Worm (Caenorhabditis elegans) whole organism, L4 larva: ENCODE measurements around the gene bcl-11.

Experiments used
- F10B5.3 ChIP-seq: sonication (generic microtip); optimal IDR thresholded peaks from 2 replicates; lab custom pipeline; 2016; ENCODE audit warnings: mild to moderate bottlenecking, missing genetic modification characterization, missing compliant biosample characterization
- F37D6.2 ChIP-seq: sonication (generic microtip); optimal IDR thresholded peaks from 2 replicates; lab custom pipeline; 2016; ENCODE audit warnings: mild to moderate bottlenecking, missing genetic modification characterization, missing compliant biosample characterization
- R02D3.7 ChIP-seq: fragments of 150-350 bp; sonication (generic microtip); optimal IDR thresholded peaks from 3 replicates; lab custom pipeline; 2014; ENCODE audit warnings: missing biosample characterization, missing genetic modification characterization
- Y48G9A.11 ChIP-seq: fragments of 200-800 bp; sonication (Bioruptor generic); IDR thresholded peaks from 2 replicates; pipeline ENCODE4 v1.3.6; 2022; ENCODE audit warnings: missing genetic modification reagents, missing genetic modification characterization, missing compliant biosample characterization
- Y5F2A.4 ChIP-seq: fragments of 200-800 bp; sonication (Bioruptor generic); optimal IDR thresholded peaks from 2 replicates; lab custom pipeline; 2018; ENCODE audit warnings: mild to moderate bottlenecking, missing genetic modification characterization, missing compliant biosample characterization
- Y75B8A.6 ChIP-seq: fragments of 200-800 bp; sonication (Bioruptor generic); IDR thresholded peaks from 2 replicates; pipeline ENCODE4 v1.3.6; 2022; ENCODE audit warnings: missing genetic modification reagents, missing genetic modification characterization, missing compliant biosample characterization
- ceh-20 ChIP-seq: fragments of 200-800 bp; sonication (Bioruptor generic); IDR thresholded peaks from 2 replicates; pipeline ENCODE4 v1.3.6; 2022; ENCODE audit warnings: missing genetic modification reagents, missing genetic modification characterization, missing compliant biosample characterization
- ceh-32 ChIP-seq: sonication (generic microtip); optimal IDR thresholded peaks from 2 replicates; lab custom pipeline; 2016; ENCODE audit warnings: mild to moderate bottlenecking, missing genetic modification characterization, missing compliant biosample characterization; ENCODE audit not compliant: poor library complexity
- ceh-44 ChIP-seq: fragments of 200-800 bp; sonication (Bioruptor generic); IDR thresholded peaks from 2 replicates; pipeline ENCODE4 v1.3.6; 2022; ENCODE audit warnings: missing genetic modification reagents, missing genetic modification characterization, missing compliant biosample characterization
- ceh-82 ChIP-seq: sonication (generic microtip); optimal IDR thresholded peaks from 2 replicates; lab custom pipeline; 2017; ENCODE audit warnings: missing biosample characterization, missing genetic modification characterization
- ctbp-1 ChIP-seq: fragments of 200-800 bp; sonication (Bioruptor generic); IDR thresholded peaks from 2 replicates; pipeline ENCODE4 v1.3.6; 2022; ENCODE audit warnings: missing genetic modification reagents, missing genetic modification characterization, missing compliant biosample characterization
- daf-12 ChIP-seq: fragments of 150-350 bp; optimal IDR thresholded peaks from 2 replicates; lab custom pipeline; 2014; ENCODE audit warnings: missing biosample characterization, missing genetic modification reagents, missing genetic modification characterization
- daf-16 ChIP-seq, 3 experiments: sonication (generic microtip); optimal IDR thresholded peaks; 2 replicates each; lab custom pipeline; 2016 to 2017; ENCODE audit warnings: missing genetic modification characterization in 3 of 3, missing genetic modification reagents in 3 of 3, mild to moderate bottlenecking in 2 of 3, missing compliant biosample characterization in 2 of 3, missing biosample characterization in 1 of 3, moderate library complexity in 1 of 3
- dmd-6 ChIP-seq: fragments of 200-800 bp; sonication (Bioruptor generic); IDR thresholded peaks from 2 replicates; pipeline ENCODE4 v1.3.6; 2022; ENCODE audit warnings: missing genetic modification reagents, missing genetic modification characterization, missing compliant biosample characterization
- dmd-8 ChIP-seq: fragments of 200-800 bp; sonication (Bioruptor generic); IDR thresholded peaks from 2 replicates; pipeline ENCODE4 v1.3.6; 2022; ENCODE audit warnings: missing genetic modification characterization, missing compliant biosample characterization
- dve-1 ChIP-seq: sonication (generic microtip); optimal IDR thresholded peaks from 2 replicates; lab custom pipeline; 2017; ENCODE audit warnings: antibody characterized with exemption, mild to moderate bottlenecking, missing genetic modification characterization, missing compliant biosample characterization; ENCODE audit not compliant: insufficient read depth
- fkh-10 ChIP-seq: fragments of 150-350 bp; optimal IDR thresholded peaks from 2 replicates; lab custom pipeline; 2014; ENCODE audit warnings: missing biosample characterization, missing genetic modification reagents, missing genetic modification characterization
- gei-8 ChIP-seq: fragments of 200-800 bp; sonication (Bioruptor generic); optimal IDR thresholded peaks from 2 replicates; lab custom pipeline; 2018; ENCODE audit warnings: mild to moderate bottlenecking, missing genetic modification characterization, missing compliant biosample characterization
- hlh-11 ChIP-seq: fragments of 200-800 bp; sonication (Bioruptor generic); optimal IDR thresholded peaks from 2 replicates; lab custom pipeline; 2018; ENCODE audit warnings: mild to moderate bottlenecking, missing genetic modification characterization, missing compliant biosample characterization
- hlh-30 ChIP-seq: sonication (generic microtip); optimal IDR thresholded peaks from 2 replicates; lab custom pipeline; 2017; ENCODE audit warnings: antibody characterized with exemption, mild to moderate bottlenecking, missing genetic modification characterization, missing compliant biosample characterization; ENCODE audit not compliant: insufficient read depth
- hmg-1.1 ChIP-seq: fragments of 200-800 bp; sonication (Bioruptor generic); IDR thresholded peaks from 2 replicates; pipeline ENCODE4 v1.3.6; 2022; ENCODE audit warnings: missing genetic modification reagents, missing genetic modification characterization, missing compliant biosample characterization
- lim-7 ChIP-seq: fragments of 200-800 bp; sonication (Bioruptor generic); IDR thresholded peaks from 2 replicates; pipeline ENCODE4 v1.3.6; 2022; ENCODE audit warnings: missing genetic modification characterization, missing compliant biosample characterization
- lin-13 ChIP-seq: fragments of 150-350 bp; optimal IDR thresholded peaks from 2 replicates; lab custom pipeline; 2014; ENCODE audit warnings: missing biosample characterization, missing genetic modification reagents, missing genetic modification characterization
- lin-15B ChIP-seq: fragments of 150-350 bp; sonication (generic microtip); optimal IDR thresholded peaks from 3 replicates; lab custom pipeline; 2014; ENCODE audit warnings: missing biosample characterization, missing genetic modification characterization
- lin-29 ChIP-seq: fragments of 200-800 bp; sonication (Bioruptor generic); IDR thresholded peaks from 2 replicates; pipeline ENCODE4 v1.3.6; 2022; ENCODE audit warnings: missing genetic modification reagents, missing genetic modification characterization, missing compliant biosample characterization
- lin-38 ChIP-seq: fragments of 200-800 bp; sonication (Bioruptor generic); IDR thresholded peaks from 2 replicates; pipeline ENCODE4 v1.3.6; 2022; ENCODE audit warnings: missing genetic modification reagents, missing genetic modification characterization, missing compliant biosample characterization
- mdl-1 ChIP-seq, 2 experiments: fragments of 150-350 bp in 1 of 2; sonication (generic microtip) in 1 of 2; optimal IDR thresholded peaks; 2 replicates each; lab custom pipeline; 2014 to 2017; ENCODE audit warnings: missing biosample characterization in 2 of 2, missing genetic modification characterization in 2 of 2
- mdt-29 ChIP-seq: fragments of 200-800 bp; sonication (Bioruptor generic); IDR thresholded peaks from 2 replicates; pipeline ENCODE4 v1.3.6; 2022; ENCODE audit warnings: missing genetic modification reagents, missing genetic modification characterization, missing compliant biosample characterization
- mep-1 ChIP-seq: fragments of 150-350 bp; sonication (generic microtip); optimal IDR thresholded peaks from 3 replicates; lab custom pipeline; 2014; ENCODE audit warnings: missing biosample characterization, missing genetic modification characterization
- mxl-3 ChIP-seq: fragments of 200-800 bp; sonication (Bioruptor generic); optimal IDR thresholded peaks from 2 replicates; lab custom pipeline; 2018; ENCODE audit warnings: mild to moderate bottlenecking, missing genetic modification characterization, missing compliant biosample characterization
- nhr-11 ChIP-seq: fragments of 150-350 bp; optimal IDR thresholded peaks from 2 replicates; lab custom pipeline; 2014; ENCODE audit warnings: missing biosample characterization, missing genetic modification characterization
- nhr-237 ChIP-seq: sonication (generic microtip); optimal IDR thresholded peaks from 2 replicates; lab custom pipeline; 2017; ENCODE audit warnings: missing biosample characterization, missing genetic modification characterization
- nhr-25 ChIP-seq: sonication (generic microtip); optimal IDR thresholded peaks from 2 replicates; lab custom pipeline; 2017; ENCODE audit warnings: missing genetic modification characterization, mild to moderate bottlenecking, missing compliant biosample characterization, antibody characterized with exemption, moderate library complexity, borderline replicate concordance; ENCODE audit not compliant: insufficient read depth
- nhr-28 ChIP-seq: fragments of 150-350 bp; optimal IDR thresholded peaks from 2 replicates; lab custom pipeline; 2014; ENCODE audit warnings: missing biosample characterization, missing genetic modification characterization
- nhr-41 ChIP-seq: fragments of 200-800 bp; sonication (Bioruptor generic); IDR thresholded peaks from 2 replicates; pipeline ENCODE4 v1.3.6; 2022; ENCODE audit warnings: missing genetic modification reagents, missing genetic modification characterization, missing compliant biosample characterization
- nhr-48 ChIP-seq: sonication (generic microtip); optimal IDR thresholded peaks from 2 replicates; lab custom pipeline; 2016; ENCODE audit warnings: mild to moderate bottlenecking, missing genetic modification characterization, missing compliant biosample characterization
- nhr-6 ChIP-seq: fragments of 150-350 bp; optimal IDR thresholded peaks from 2 replicates; lab custom pipeline; 2014; ENCODE audit warnings: missing biosample characterization, missing genetic modification characterization
- nhr-76 ChIP-seq: fragments of 150-350 bp; optimal IDR thresholded peaks from 2 replicates; lab custom pipeline; 2014; ENCODE audit warnings: missing biosample characterization, missing genetic modification characterization
- nhr-77 ChIP-seq: fragments of 150-350 bp; optimal IDR thresholded peaks from 2 replicates; lab custom pipeline; 2014; ENCODE audit warnings: missing biosample characterization, missing genetic modification characterization
- pha-4 ChIP-seq, 2 experiments: fragments of 150-350 bp in 1 of 2; fragments of 200-800 bp in 1 of 2; sonication (Bioruptor generic) in 1 of 2; IDR thresholded peaks in 1 of 2; optimal IDR thresholded peaks in 1 of 2; 2 replicates each; pipeline versions ENCODE4 v1.3.6 to Lab custom; 2014 to 2022; ENCODE audit warnings: missing genetic modification characterization in 2 of 2, missing genetic modification reagents in 2 of 2, missing biosample characterization in 1 of 2, missing compliant biosample characterization in 1 of 2
- saeg-2 ChIP-seq: fragments of 200-800 bp; sonication (Bioruptor generic); IDR thresholded peaks from 2 replicates; pipeline ENCODE4 v1.3.6; 2022; ENCODE audit warnings: missing genetic modification reagents, missing genetic modification characterization, missing compliant biosample characterization
- set-16 ChIP-seq: fragments of 200-800 bp; sonication (Bioruptor generic); IDR thresholded peaks from 2 replicates; pipeline ENCODE4 v1.3.6; 2022; ENCODE audit warnings: missing genetic modification reagents, missing genetic modification characterization, missing compliant biosample characterization
- unc-130 ChIP-seq: sonication (generic microtip); optimal IDR thresholded peaks from 2 replicates; lab custom pipeline; 2016; ENCODE audit warnings: missing genetic modification reagents, missing genetic modification characterization, missing compliant biosample characterization
- unc-39 ChIP-seq: sonication (generic microtip); optimal IDR thresholded peaks from 2 replicates; lab custom pipeline; 2017; ENCODE audit warnings: missing biosample characterization, missing genetic modification characterization
- zag-1 ChIP-seq: fragments of 150-350 bp; optimal IDR thresholded peaks from 2 replicates; lab custom pipeline; 2014; ENCODE audit warnings: missing biosample characterization, missing genetic modification characterization
- zip-11 ChIP-seq: fragments of 200-800 bp; sonication (Bioruptor generic); IDR thresholded peaks from 2 replicates; pipeline ENCODE4 v1.3.6; 2022; ENCODE audit warnings: missing genetic modification characterization, missing compliant biosample characterization
- zip-2 ChIP-seq: fragments of 150-350 bp; optimal IDR thresholded peaks from 2 replicates; lab custom pipeline; 2014; ENCODE audit warnings: missing biosample characterization, missing genetic modification characterization
- ztf-11 ChIP-seq: fragments of 150-350 bp; optimal IDR thresholded peaks from 2 replicates; lab custom pipeline; 2014; ENCODE audit warnings: missing biosample characterization, missing genetic modification characterization
- ztf-7 ChIP-seq: fragments of 150-350 bp; optimal IDR thresholded peaks from 2 replicates; lab custom pipeline; 2014; ENCODE audit warnings: missing biosample characterization, missing genetic modification characterization

Gene bcl-11

ce11 chrV:6342502-6342901 lies 13.3 kb upstream of the bcl-11 start:
- TF ChIP-seq ctbp-1 (no peak), unc-130 (GFP tag; lab: Kevin White, UChicago) (no peak), hmg-1.1 (GFP tag; lab: Robert Waterston, UW) (peak; percentile 7; the same call in 1 of the 2 replicates), F37D6.2 (tag; lab: Kevin White, UChicago) (no peak), hlh-30 (tag; lab: Kevin White, UChicago) (peak; percentile 42), lin-29 (no peak), F10B5.3 (no peak), hlh-11 (tag; lab: Kevin White, UChicago) (peak; percentile 66), mep-1 (tag; lab: Kevin White, UChicago) (no peak), lin-13 (GFP tag; lab: Kevin White, UChicago) (no peak), lin-38 (GFP tag; lab: Robert Waterston, UW) (no peak), lim-7 (no peak), ztf-11 (tag; lab: Kevin White, UChicago) (no peak), gei-8 (no peak), nhr-11 (tag; lab: Kevin White, UChicago) (no peak), ztf-7 (no peak), ceh-44 (GFP tag; lab: Robert Waterston, UW) (no peak), ceh-32 (tag; lab: Kevin White, UChicago) (no peak), nhr-25 (no peak), nhr-48 (tag; lab: Kevin White, UChicago) (no peak), nhr-41 (no peak), ceh-20 (GFP tag; lab: Robert Waterston, UW) (0 out of 2 replicates have a peak, but pooled peaks have one; percentile 42), dmd-8 (GFP tag; lab: Robert Waterston, UW) (no peak), zip-2 (tag; lab: Kevin White, UChicago) (no peak), unc-39 (tag; lab: Kevin White, UChicago) (no peak), zip-11 (no peak), dve-1 (no peak), pha-4 (GFP tag; IDR thresholded peaks at IDR 0.05; lab: Robert Waterston, UW) (no peak), pha-4 (tag; optimal IDR thresholded peaks at IDR 0.05; lab: Kevin White, UChicago) (no peak), mdt-29 (GFP tag; lab: Robert Waterston, UW) (no peak), lin-15B (tag; lab: Kevin White, UChicago) (no peak), nhr-76 (tag; lab: Kevin White, UChicago) (no peak), dmd-6 (GFP tag; lab: Robert Waterston, UW) (no peak), zag-1 (tag; lab: Kevin White, UChicago) (no peak), nhr-77 (no peak), nhr-6 (tag; lab: Kevin White, UChicago) (no peak), daf-16 (GFP tag; optimal IDR thresholded peaks at IDR 0.05; lab: Kevin White, UChicago) (peak in 1 of 2 experiments; percentile 63), daf-16 (tag; optimal IDR thresholded peaks at IDR 0.05; lab: Kevin White, UChicago) (no peak), ceh-82 (tag; lab: Kevin White, UChicago) (no peak), saeg-2 (GFP tag; lab: Robert Waterston, UW) (no peak), fkh-10 (GFP tag; lab: Kevin White, UChicago) (no peak), R02D3.7 (no peak), mxl-3 (GFP tag; lab: Kevin White, UChicago) (no peak), set-16 (GFP tag; lab: Robert Waterston, UW) (peak; percentile 42; the same call in 1 of the 2 replicates), Y48G9A.11 (GFP tag; lab: Robert Waterston, UW) (no peak), nhr-237 (tag; lab: Kevin White, UChicago) (no peak), daf-12 (no peak), nhr-28 (tag; lab: Kevin White, UChicago) (no peak), Y5F2A.4 (no peak), mdl-1 (tag; optimal IDR thresholded peaks at IDR 0.05; lab: Kevin White, UChicago) (peak in 1 of 2 experiments; percentile 3), Y75B8A.6 (GFP tag; lab: Robert Waterston, UW) (no peak)
